Worm (Caenorhabditis elegans) whole organism, mixed stage, embryonic: ENCODE measurements around the gene K01B6.3.

Experiments used
- M03D4.4 ChIP-seq: sonication (generic microtip); optimal IDR thresholded peaks from 2 replicates; lab custom pipeline; 2017; ENCODE audit warnings: mild to moderate bottlenecking, missing genetic modification characterization, missing compliant biosample characterization
- bed-3 ChIP-seq: fragments of 200-800 bp; sonication (Bioruptor generic); optimal IDR thresholded peaks from 3 replicates; lab custom pipeline; 2018; ENCODE audit warnings: mild to moderate bottlenecking, missing genetic modification characterization, moderate library complexity, missing compliant biosample characterization
- blmp-1 ChIP-seq: fragments of 150-350 bp; optimal IDR thresholded peaks from 2 replicates; lab custom pipeline; 2014; ENCODE audit warnings: missing biosample characterization, missing genetic modification characterization
- ceh-39 ChIP-seq: fragments of 150-350 bp; optimal IDR thresholded peaks from 2 replicates; lab custom pipeline; 2014; ENCODE audit warnings: missing biosample characterization, missing genetic modification characterization
- ceh-43 ChIP-seq: fragments of 200-800 bp; sonication (Bioruptor generic); optimal IDR thresholded peaks from 2 replicates; lab custom pipeline; 2018; ENCODE audit warnings: mild to moderate bottlenecking, missing genetic modification characterization, moderate library complexity, missing compliant biosample characterization
- ceh-83 ChIP-seq: fragments of 200-800 bp; sonication (Bioruptor generic); optimal IDR thresholded peaks from 2 replicates; lab custom pipeline; 2018; ENCODE audit warnings: mild to moderate bottlenecking, missing genetic modification characterization, missing compliant biosample characterization
- ces-1 ChIP-seq: fragments of 150-350 bp; optimal IDR thresholded peaks from 2 replicates; lab custom pipeline; 2014; ENCODE audit warnings: missing biosample characterization, missing genetic modification reagents, missing genetic modification characterization
- cnd-1 ChIP-seq: fragments of 200-800 bp; sonication (Bioruptor generic); optimal IDR thresholded peaks from 2 replicates; lab custom pipeline; 2018; ENCODE audit warnings: mild to moderate bottlenecking, missing genetic modification characterization, missing compliant biosample characterization
- drap-1 ChIP-seq: fragments of 200-800 bp; sonication (Bioruptor generic); optimal IDR thresholded peaks from 3 replicates; lab custom pipeline; 2018; ENCODE audit warnings: mild to moderate bottlenecking, missing genetic modification characterization, missing compliant biosample characterization
- elt-1 ChIP-seq: sonication (generic microtip); optimal IDR thresholded peaks from 2 replicates; lab custom pipeline; 2017; ENCODE audit warnings: missing genetic modification characterization, mild to moderate bottlenecking, missing compliant biosample characterization, antibody characterized with exemption, moderate library complexity, borderline replicate concordance; ENCODE audit not compliant: insufficient read depth
- elt-3 ChIP-seq: fragments of 150-350 bp; optimal IDR thresholded peaks from 2 replicates; lab custom pipeline; 2014; ENCODE audit warnings: missing biosample characterization, missing genetic modification characterization
- flh-1 ChIP-seq: fragments of 200-800 bp; sonication (Bioruptor generic); optimal IDR thresholded peaks from 2 replicates; lab custom pipeline; 2018; ENCODE audit warnings: mild to moderate bottlenecking, missing genetic modification characterization, moderate library complexity, missing compliant biosample characterization
- ham-2 ChIP-seq: fragments of 200-800 bp; sonication (Bioruptor generic); optimal IDR thresholded peaks from 2 replicates; lab custom pipeline; 2018; ENCODE audit warnings: mild to moderate bottlenecking, missing genetic modification characterization, missing compliant biosample characterization
- hlh-1 ChIP-seq: fragments of 150-350 bp; optimal IDR thresholded peaks from 2 replicates; lab custom pipeline; 2014; ENCODE audit warnings: missing biosample characterization, missing genetic modification reagents, missing genetic modification characterization
- lin-13 ChIP-seq: fragments of 150-350 bp; optimal IDR thresholded peaks from 2 replicates; lab custom pipeline; 2014; ENCODE audit warnings: missing biosample characterization, missing genetic modification characterization
- lin-32 ChIP-seq: fragments of 200-800 bp; sonication (Bioruptor generic); optimal IDR thresholded peaks from 2 replicates; lab custom pipeline; 2018; ENCODE audit warnings: mild to moderate bottlenecking, missing genetic modification characterization, missing compliant biosample characterization
- lsy-2 ChIP-seq: fragments of 150-350 bp; optimal IDR thresholded peaks from 2 replicates; lab custom pipeline; 2014; ENCODE audit warnings: missing biosample characterization, missing genetic modification characterization
- mab-5 ChIP-seq: fragments of 150-350 bp; optimal IDR thresholded peaks from 2 replicates; lab custom pipeline; 2014; ENCODE audit warnings: missing biosample characterization, missing genetic modification characterization
- mep-1 ChIP-seq: fragments of 150-350 bp; optimal IDR thresholded peaks from 2 replicates; lab custom pipeline; 2017; ENCODE audit warnings: missing biosample characterization, missing genetic modification reagents, missing genetic modification characterization, inconsistent platforms
- mls-2 ChIP-seq: sonication (generic microtip); optimal IDR thresholded peaks from 2 replicates; lab custom pipeline; 2016; ENCODE audit warnings: mild to moderate bottlenecking, missing genetic modification characterization, moderate library complexity, missing compliant biosample characterization
- nhr-12 ChIP-seq: fragments of 150-350 bp; optimal IDR thresholded peaks from 2 replicates; lab custom pipeline; 2014; ENCODE audit warnings: missing biosample characterization, missing genetic modification characterization
- nhr-2 ChIP-seq: fragments of 150-350 bp; optimal IDR thresholded peaks from 2 replicates; lab custom pipeline; 2014; ENCODE audit warnings: missing biosample characterization, missing genetic modification characterization
- nhr-28 ChIP-seq: fragments of 150-350 bp; optimal IDR thresholded peaks from 2 replicates; lab custom pipeline; 2014; ENCODE audit warnings: missing biosample characterization, missing genetic modification characterization
- nhr-76 ChIP-seq: sonication (generic microtip); optimal IDR thresholded peaks from 2 replicates; lab custom pipeline; 2017; ENCODE audit warnings: missing biosample characterization, missing genetic modification characterization
- pha-4 ChIP-seq: fragments of 150-350 bp; optimal IDR thresholded peaks from 2 replicates; lab custom pipeline; 2018; ENCODE audit warnings: missing biosample characterization, missing genetic modification reagents, missing genetic modification characterization
- snpc-4 ChIP-seq: fragments of 150-350 bp; optimal IDR thresholded peaks from 2 replicates; lab custom pipeline; 2014; ENCODE audit warnings: missing biosample characterization, missing genetic modification characterization
- sptf-1 ChIP-seq: sonication (generic microtip); optimal IDR thresholded peaks from 2 replicates; lab custom pipeline; 2017; ENCODE audit warnings: mild to moderate bottlenecking, missing genetic modification characterization, moderate library complexity, missing compliant biosample characterization
- tbx-8 ChIP-seq: fragments of 200-800 bp; sonication (Bioruptor generic); optimal IDR thresholded peaks from 2 replicates; lab custom pipeline; 2018; ENCODE audit warnings: mild to moderate bottlenecking, missing genetic modification characterization, moderate library complexity, missing compliant biosample characterization
- unc-120 ChIP-seq: sonication (generic microtip); optimal IDR thresholded peaks from 2 replicates; lab custom pipeline; 2017; ENCODE audit warnings: missing genetic modification characterization, missing compliant biosample characterization; ENCODE audit not compliant: poor library complexity, severe bottlenecking
- unc-39 ChIP-seq: fragments of 150-350 bp; optimal IDR thresholded peaks from 2 replicates; lab custom pipeline; 2014; ENCODE audit warnings: missing biosample characterization, missing genetic modification characterization
- unc-62 ChIP-seq: fragments of 150-350 bp; optimal IDR thresholded peaks from 2 replicates; lab custom pipeline; 2014; ENCODE audit warnings: missing biosample characterization, missing genetic modification reagents, missing genetic modification characterization
- ztf-11 ChIP-seq: fragments of 150-350 bp; optimal IDR thresholded peaks from 2 replicates; lab custom pipeline; 2014; ENCODE audit warnings: missing biosample characterization, missing genetic modification characterization

K01B6.3 gene

DNA sequence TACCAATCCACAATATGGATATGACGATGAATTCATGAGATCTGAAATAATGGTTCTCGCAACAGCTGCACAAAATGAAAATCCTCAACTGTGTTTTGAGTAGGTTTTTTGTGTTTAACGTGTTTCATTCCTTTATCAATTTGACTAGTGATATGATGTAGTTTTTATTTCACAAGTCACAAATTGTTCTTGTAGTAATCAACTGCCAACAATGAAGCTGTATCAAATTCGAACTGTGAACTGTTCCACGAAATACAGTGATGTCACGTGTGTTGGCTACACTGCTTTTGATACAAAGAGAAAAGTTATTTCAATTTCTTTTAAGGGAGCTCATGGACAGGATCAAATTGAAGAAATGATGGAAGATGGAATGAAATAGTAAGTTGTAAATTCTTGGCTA lies 15.2 kb downstream of the K01B6.3 start:
- TF ChIP-seq sptf-1: no peak

DNA sequence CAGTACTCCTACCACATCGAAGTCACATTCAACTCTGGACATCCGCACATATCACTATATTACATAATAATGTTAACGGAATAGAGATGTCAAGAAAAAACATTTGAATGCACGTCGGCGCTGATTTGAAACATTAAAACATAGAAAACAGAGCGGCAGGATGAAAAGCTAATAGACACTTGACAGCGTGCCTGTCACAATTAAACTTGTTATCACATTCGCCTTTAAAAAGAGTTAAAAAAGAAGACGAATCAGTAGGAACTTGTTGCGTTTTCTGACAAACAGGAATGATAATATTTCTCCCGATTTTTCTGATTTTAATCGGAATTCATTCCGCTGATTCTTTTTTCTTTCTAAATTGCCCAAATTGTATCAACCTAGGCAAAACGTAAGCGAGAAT lies 17.6 kb downstream of the K01B6.3 start:
- TF ChIP-seq cnd-1 (tag; lab: Kevin White, UChicago) (no peak), flh-1 (GFP tag; lab: Kevin White, UChicago) (no peak), ces-1 (GFP tag; lab: Kevin White, UChicago) (no peak), nhr-28 (tag; lab: Kevin White, UChicago) (no peak), pha-4 (tag; lab: Kevin White, UChicago) (no peak), lin-32 (GFP tag; lab: Kevin White, UChicago) (no peak), unc-39 (tag; lab: Kevin White, UChicago) (no peak), drap-1 (GFP tag; lab: Kevin White, UChicago) (no peak), mls-2 (tag; lab: Kevin White, UChicago) (no peak), bed-3 (GFP tag; lab: Kevin White, UChicago) (no peak), lin-13 (no peak), ceh-39 (no peak), ham-2 (GFP tag; lab: Kevin White, UChicago) (no peak), unc-120 (tag; lab: Kevin White, UChicago) (no peak), ztf-11 (no peak), elt-1 (tag; lab: Kevin White, UChicago) (no peak), sptf-1 (no peak), hlh-1 (tag; lab: Kevin White, UChicago) (no peak), mab-5 (tag; lab: Kevin White, UChicago) (no peak), ceh-83 (no peak)

DNA sequence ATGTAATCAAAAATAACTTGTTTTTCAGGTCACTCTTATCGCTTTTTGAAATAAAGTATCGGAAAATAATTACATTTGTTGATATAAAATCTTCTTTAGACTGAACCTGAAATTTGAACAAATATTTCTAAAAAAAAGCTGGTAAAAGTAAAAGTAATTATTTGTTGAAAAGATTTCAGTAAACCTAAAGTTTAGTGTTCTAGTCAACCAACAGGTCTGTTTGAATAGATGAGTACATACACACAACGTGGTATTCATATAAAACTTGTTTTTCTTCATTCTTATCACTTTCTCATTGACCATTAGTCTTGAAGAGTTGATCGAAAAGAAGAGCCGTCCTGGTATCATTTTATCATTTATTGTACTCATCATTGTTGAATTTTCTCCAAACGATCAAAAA lies 19.6 kb downstream of the K01B6.3 start, which contains the start of gene C40H1.9:
Gene C40H1.9 (plus strand): TSS at position 301 of the 400 bp plus-strand sequence.
- TF ChIP-seq ham-2 (GFP tag; lab: Kevin White, UChicago): no peak
- TF ChIP-seq snpc-4: no peak
- TF ChIP-seq lin-13: no peak
- TF ChIP-seq nhr-76 (tag; lab: Kevin White, UChicago): no peak

DNA sequence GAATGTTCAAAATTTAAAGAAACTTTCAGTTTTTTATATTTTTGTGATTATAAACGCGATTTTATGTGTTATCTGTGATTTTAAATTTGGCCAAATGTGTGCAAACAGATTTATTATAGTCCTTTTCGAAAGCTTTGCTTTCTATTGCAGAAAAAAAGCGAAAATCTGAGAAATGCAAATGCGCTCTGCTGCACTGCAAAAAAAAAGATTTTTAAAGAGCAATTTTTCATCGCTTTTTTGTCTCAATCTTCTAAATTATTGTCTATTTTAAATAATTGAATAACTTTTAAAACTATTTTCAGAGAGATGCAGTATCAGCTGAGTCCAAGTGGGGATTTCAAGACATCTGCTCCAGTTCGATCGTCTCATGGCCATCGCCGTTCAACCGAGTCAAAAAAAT lies 22.0 kb downstream of the K01B6.3 start, which contains the start of gene cpb-1:
Gene cpb-1 (plus strand): TSS at position 301 of the 400 bp plus-strand sequence.
- TF ChIP-seq mep-1 (tag; lab: Kevin White, UChicago): no peak
- TF ChIP-seq nhr-2 (tag; lab: Kevin White, UChicago): no peak
- no peak for TF ChIP-seq unc-39 (tag; lab: Kevin White, UChicago)
- TF ChIP-seq blmp-1: no peak
- no peak for TF ChIP-seq unc-62 (GFP tag; lab: Kevin White, UChicago)
- no peak for TF ChIP-seq ceh-39
- TF ChIP-seq elt-1 (tag; lab: Kevin White, UChicago): no peak
- no peak for TF ChIP-seq snpc-4

DNA sequence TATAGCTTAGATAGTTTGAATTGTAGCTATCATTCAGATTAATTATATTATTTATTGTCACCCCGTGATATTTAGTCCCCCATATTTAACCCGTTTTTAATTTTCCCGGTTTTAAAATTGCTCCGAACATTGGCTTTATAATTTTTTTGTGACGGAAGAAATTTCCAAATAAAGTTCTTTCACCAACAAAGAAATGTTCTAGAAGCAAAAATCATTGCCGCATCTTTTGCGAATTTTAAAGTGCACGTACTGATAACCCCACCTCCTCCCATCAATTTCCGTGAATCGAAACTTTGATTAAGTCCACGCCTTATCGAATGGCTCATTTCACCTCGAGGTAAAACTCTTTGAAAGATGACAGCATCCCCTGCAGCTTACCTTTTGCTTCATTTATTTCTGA lies 24.7 kb downstream of the K01B6.3 start, which contains the start of gene C40H1.7:
Gene C40H1.7 (plus strand): TSS at position 301 of the 400 bp plus-strand sequence.
- TF ChIP-seq ham-2 (GFP tag; lab: Kevin White, UChicago) (no peak), bed-3 (GFP tag; lab: Kevin White, UChicago) (no peak)

DNA sequence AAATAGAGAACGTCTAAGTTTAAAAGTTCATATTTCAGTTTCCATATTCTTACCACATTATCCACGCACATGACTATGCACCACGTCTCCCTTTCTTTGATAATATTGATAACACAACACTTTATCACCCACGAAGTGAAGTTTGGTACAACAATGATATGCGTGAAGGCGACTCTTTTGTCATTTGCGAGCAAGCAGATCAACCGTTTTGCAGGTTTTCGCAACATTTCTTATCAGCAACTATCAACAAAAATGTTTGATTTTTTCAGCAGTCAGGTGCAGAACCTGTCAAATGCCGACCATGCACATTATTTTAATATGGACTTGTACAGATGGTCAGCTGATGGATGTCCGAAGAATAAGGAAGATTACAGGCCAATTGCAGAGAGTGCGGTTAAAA lies 26.5 kb downstream of the K01B6.3 start:
- TF ChIP-seq mab-5 (tag; lab: Kevin White, UChicago) (no peak), nhr-76 (tag; lab: Kevin White, UChicago) (no peak), ceh-43 (no peak), M03D4.4 (tag; lab: Kevin White, UChicago) (no peak), nhr-12 (tag; lab: Kevin White, UChicago) (no peak), ceh-39 (no peak), ces-1 (GFP tag; lab: Kevin White, UChicago) (no peak), lsy-2 (tag; lab: Kevin White, UChicago) (no peak), bed-3 (GFP tag; lab: Kevin White, UChicago) (no peak), unc-62 (GFP tag; lab: Kevin White, UChicago) (no peak), elt-3 (tag; lab: Kevin White, UChicago) (no peak), lin-32 (GFP tag; lab: Kevin White, UChicago) (no peak), flh-1 (GFP tag; lab: Kevin White, UChicago) (no peak), mep-1 (tag; lab: Kevin White, UChicago) (no peak), nhr-2 (tag; lab: Kevin White, UChicago) (no peak), tbx-8 (GFP tag; lab: Kevin White, UChicago) (no peak), unc-39 (tag; lab: Kevin White, UChicago) (no peak), cnd-1 (tag; lab: Kevin White, UChicago) (no peak)
